Worm (Caenorhabditis elegans) whole organism, late embryonic: ENCODE measurements around the gene nspb-1.

ENCODE experiments used
- C08G9.2 ChIP-seq: sonication (generic microtip); optimal IDR thresholded peaks from 2 replicates; lab custom pipeline; 2016; ENCODE audit warnings: mild to moderate bottlenecking, missing genetic modification characterization, moderate library complexity, missing compliant biosample characterization
- F13H6.1 ChIP-seq: sonication (generic microtip); optimal IDR thresholded peaks from 2 replicates; lab custom pipeline; 2016; ENCODE audit warnings: missing genetic modification characterization, missing compliant biosample characterization
- K02D7.2 ChIP-seq: sonication (generic microtip); optimal IDR thresholded peaks from 2 replicates; lab custom pipeline; 2017; ENCODE audit warnings: mild to moderate bottlenecking, missing genetic modification characterization, missing compliant biosample characterization
- ama-1 ChIP-seq: fragments of 150-350 bp; optimal IDR thresholded peaks from 2 replicates; lab custom pipeline; 2014
- ceh-2 ChIP-seq: sonication (generic microtip); optimal IDR thresholded peaks from 2 replicates; lab custom pipeline; 2016; ENCODE audit warnings: missing genotype, missing genetic modification characterization, missing compliant biosample characterization
- ceh-22 ChIP-seq: sonication (generic microtip); optimal IDR thresholded peaks from 2 replicates; lab custom pipeline; 2017; ENCODE audit warnings: missing biosample characterization, missing genetic modification characterization
- ceh-6 ChIP-seq: fragments of 200-800 bp; sonication (Bioruptor generic); optimal IDR thresholded peaks from 2 replicates; lab custom pipeline; 2018; ENCODE audit warnings: mild to moderate bottlenecking, missing genetic modification characterization, missing compliant biosample characterization
- ceh-9 ChIP-seq: sonication (generic microtip); optimal IDR thresholded peaks from 2 replicates; lab custom pipeline; 2016; ENCODE audit warnings: mild to moderate bottlenecking, missing genetic modification characterization, inconsistent platforms, missing compliant biosample characterization
- elt-2 ChIP-seq: sonication (generic microtip); optimal IDR thresholded peaks from 2 replicates; lab custom pipeline; 2016; ENCODE audit warnings: missing genetic modification reagents, missing genetic modification characterization, missing compliant biosample characterization
- elt-4 ChIP-seq: sonication (generic microtip); optimal IDR thresholded peaks from 2 replicates; lab custom pipeline; 2016; ENCODE audit warnings: missing genetic modification characterization, missing compliant biosample characterization
- ets-4 ChIP-seq: sonication (generic microtip); optimal IDR thresholded peaks from 2 replicates; lab custom pipeline; 2016; ENCODE audit warnings: missing genetic modification characterization, missing compliant biosample characterization
- eyg-1 ChIP-seq: sonication (generic microtip); optimal IDR thresholded peaks from 2 replicates; lab custom pipeline; 2016; ENCODE audit warnings: missing genotype, missing genetic modification characterization, missing compliant biosample characterization
- fkh-10 ChIP-seq: fragments of 150-350 bp; optimal IDR thresholded peaks from 2 replicates; lab custom pipeline; 2014; ENCODE audit warnings: missing biosample characterization, missing genetic modification reagents, missing genetic modification characterization
- fkh-6 ChIP-seq: sonication (generic microtip); optimal IDR thresholded peaks from 2 replicates; lab custom pipeline; 2016; ENCODE audit warnings: missing genetic modification characterization, missing compliant biosample characterization
- gmeb-2 ChIP-seq: sonication (generic microtip); optimal IDR thresholded peaks from 2 replicates; lab custom pipeline; 2016; ENCODE audit warnings: missing genetic modification characterization, inconsistent platforms, missing compliant biosample characterization
- hlh-8 ChIP-seq: sonication (generic microtip); optimal IDR thresholded peaks from 2 replicates; lab custom pipeline; 2016; ENCODE audit warnings: missing genotype, missing genetic modification characterization, missing compliant biosample characterization
- lim-6 ChIP-seq: sonication (generic microtip); optimal IDR thresholded peaks from 2 replicates; lab custom pipeline; 2016; ENCODE audit warnings: missing genetic modification characterization, missing compliant biosample characterization
- madf-2 ChIP-seq: sonication (generic microtip); optimal IDR thresholded peaks from 2 replicates; lab custom pipeline; 2017; ENCODE audit warnings: missing genetic modification characterization, missing compliant biosample characterization
- nhr-232 ChIP-seq: sonication (generic microtip); optimal IDR thresholded peaks from 2 replicates; lab custom pipeline; 2016; ENCODE audit warnings: missing genetic modification characterization, missing compliant biosample characterization
- pha-2 ChIP-seq: sonication (generic microtip); optimal IDR thresholded peaks from 2 replicates; lab custom pipeline; 2017; ENCODE audit warnings: mild to moderate bottlenecking, missing genetic modification characterization, missing compliant biosample characterization
- pqm-1 ChIP-seq: sonication (generic microtip); optimal IDR thresholded peaks from 2 replicates; lab custom pipeline; 2016; ENCODE audit warnings: missing genetic modification characterization, missing compliant biosample characterization
- pros-1 ChIP-seq: fragments of 150-350 bp; optimal IDR thresholded peaks from 2 replicates; lab custom pipeline; 2014; ENCODE audit warnings: missing biosample characterization, missing genetic modification reagents, missing genetic modification characterization
- ref-2 ChIP-seq: sonication (generic microtip); optimal IDR thresholded peaks from 2 replicates; lab custom pipeline; 2016; ENCODE audit warnings: missing genetic modification characterization, missing compliant biosample characterization
- rnt-1 ChIP-seq: sonication (generic microtip); optimal IDR thresholded peaks from 2 replicates; lab custom pipeline; 2016; ENCODE audit warnings: missing genetic modification characterization, missing compliant biosample characterization
- sdc-2 ChIP-seq: sonication (generic microtip); optimal IDR thresholded peaks from 2 replicates; lab custom pipeline; 2016; ENCODE audit warnings: missing genotype, missing genetic modification characterization, missing compliant biosample characterization
- sox-2 ChIP-seq: fragments of 200-800 bp; sonication (Bioruptor generic); IDR thresholded peaks from 2 replicates; pipeline ENCODE4 v1.3.6; 2022; ENCODE audit warnings: missing genetic modification reagents, missing genetic modification characterization, missing compliant biosample characterization
- sox-4 ChIP-seq: sonication (generic microtip); optimal IDR thresholded peaks from 2 replicates; lab custom pipeline; 2017; ENCODE audit warnings: mild to moderate bottlenecking, missing genetic modification characterization, inconsistent platforms, missing compliant biosample characterization
- syd-9 ChIP-seq: sonication (generic microtip); optimal IDR thresholded peaks from 2 replicates; lab custom pipeline; 2016; ENCODE audit warnings: mild to moderate bottlenecking, missing genetic modification characterization, moderate library complexity, missing compliant biosample characterization
- tbx-2 ChIP-seq: sonication (generic microtip); optimal IDR thresholded peaks from 2 replicates; lab custom pipeline; 2016; ENCODE audit warnings: missing genetic modification characterization, missing compliant biosample characterization
- tbx-7 ChIP-seq: sonication (generic microtip); optimal IDR thresholded peaks from 2 replicates; lab custom pipeline; 2016; ENCODE audit warnings: missing genotype, missing genetic modification characterization, missing compliant biosample characterization
- ttx-3 ChIP-seq: sonication (generic microtip); optimal IDR thresholded peaks from 2 replicates; lab custom pipeline; 2016; ENCODE audit warnings: missing genetic modification reagents, missing genetic modification characterization, missing compliant biosample characterization
- unc-42 ChIP-seq: sonication (generic microtip); optimal IDR thresholded peaks from 2 replicates; lab custom pipeline; 2016; ENCODE audit warnings: missing genotype, missing genetic modification characterization, missing compliant biosample characterization
- unc-55 ChIP-seq: sonication (generic microtip); optimal IDR thresholded peaks from 2 replicates; lab custom pipeline; 2017; ENCODE audit warnings: missing biosample characterization, missing genetic modification reagents, missing genetic modification characterization
- unc-86 ChIP-seq: sonication (generic microtip); optimal IDR thresholded peaks from 2 replicates; lab custom pipeline; 2016; ENCODE audit warnings: missing genetic modification characterization, missing compliant biosample characterization

nspb-1 gene

ce11 chrIV:6631704-6632272 is 40.9 kb upstream of the nspb-1 start, which contains the start of the genes cest-5.1 and C01B10.9 (continued):
- TF ChIP-seq ttx-3 (tag; lab: Kevin White, UChicago) (no peak), unc-42 (tag; lab: Kevin White, UChicago) (peak; percentile 56), sdc-2 (tag; lab: Kevin White, UChicago) (peak; percentile 43), ceh-6 (GFP tag; lab: Kevin White, UChicago) (peak; percentile 6), ets-4 (tag; lab: Kevin White, UChicago) (peak; percentile 90), tbx-2 (tag; lab: Kevin White, UChicago) (peak; percentile 82), ceh-9 (tag; lab: Kevin White, UChicago) (no peak), elt-2 (tag; lab: Kevin White, UChicago) (peak; percentile 75), lim-6 (tag; lab: Kevin White, UChicago) (peak; percentile 33), pqm-1 (no peak), elt-4 (no peak), hlh-8 (tag; lab: Kevin White, UChicago) (peak; percentile 68), rnt-1 (tag; lab: Kevin White, UChicago) (peak; percentile 52), eyg-1 (tag; lab: Kevin White, UChicago) (peak; percentile 17), ceh-2 (tag; lab: Kevin White, UChicago) (peak; percentile 90), fkh-6 (tag; lab: Kevin White, UChicago) (peak; percentile 49)

- TF ChIP-seq sdc-2 (tag; lab: Kevin White, UChicago) (no peak), ceh-22 (tag; lab: Kevin White, UChicago) (no peak), unc-86 (tag; lab: Kevin White, UChicago) (no peak), elt-2 (tag; lab: Kevin White, UChicago) (peak; percentile 73)
Measured at ce11 chrIV:6627798-6628197, 36.9 kb upstream of the nspb-1 start, which contains the start of gene cest-5.2. TSS of gene cest-5.2 (minus strand) at chrIV:6627925.

ce11 chrIV:6623390-6623789 is 32.5 kb upstream of the nspb-1 start, which contains the start of gene C01B10.44:
TSS of gene C01B10.44 (plus strand) at chrIV:6623690.
- no peak for TF ChIP-seq tbx-7 (tag; lab: Kevin White, UChicago)
- no peak for TF ChIP-seq pha-2 (tag; lab: Kevin White, UChicago)
- no peak for TF ChIP-seq ama-1 (lab: Kevin White, UChicago)
- no peak for TF ChIP-seq F13H6.1 (tag; lab: Kevin White, UChicago)
- TF ChIP-seq fkh-6 (tag; lab: Kevin White, UChicago) = no peak
- no peak for TF ChIP-seq K02D7.2
- TF ChIP-seq fkh-10 (GFP tag; lab: Kevin White, UChicago) = no peak
- TF ChIP-seq sox-2 (GFP tag; lab: Robert Waterston, UW) = no peak
- no peak for TF ChIP-seq syd-9 (tag; lab: Kevin White, UChicago)
- no peak for TF ChIP-seq madf-2 (tag; lab: Kevin White, UChicago)
- TF ChIP-seq ceh-2 (tag; lab: Kevin White, UChicago) = no peak

ce11 chrIV:6622142-6622541 is 31.2 kb upstream of the nspb-1 start:
- no peak for TF ChIP-seq ets-4 (tag; lab: Kevin White, UChicago)
- TF ChIP-seq C08G9.2 (tag; lab: Kevin White, UChicago) = no peak
- no peak for TF ChIP-seq sox-2 (GFP tag; lab: Robert Waterston, UW)
- TF ChIP-seq, all 69 proteins: peak for 0

ce11 chrIV:6621252-6621651 is 30.3 kb upstream of the nspb-1 start, which contains the start of gene C01B10.3:
TSS of gene C01B10.3 (minus strand) at chrIV:6621352.
- TF ChIP-seq unc-55 (GFP tag; lab: Kevin White, UChicago) (no peak), hlh-8 (tag; lab: Kevin White, UChicago) (no peak), nhr-232 (tag; lab: Kevin White, UChicago) (no peak), madf-2 (tag; lab: Kevin White, UChicago) (no peak), unc-42 (tag; lab: Kevin White, UChicago) (no peak), gmeb-2 (tag; lab: Kevin White, UChicago) (no peak), ref-2 (tag; lab: Kevin White, UChicago) (no peak), ceh-6 (GFP tag; lab: Kevin White, UChicago) (no peak), sox-4 (no peak), fkh-10 (GFP tag; lab: Kevin White, UChicago) (no peak), pros-1 (tag; lab: Kevin White, UChicago) (no peak)
